Fruit fly (Drosophila melanogaster) whole organism, embryonic: ENCODE measurements around the gene CG4972.
A peak's percentile ranks its signal among the peaks of the same experiment; 100 is the strongest.

Source experiments
- B-H1 ChIP-seq: fragments of 200-800 bp; sonication (Bioruptor generic); IDR thresholded peaks from 3 replicates; pipeline ENCODE4 v1.3.6; 2022; ENCODE audit warnings: missing biosample characterization, missing genetic modification characterization
- CG10267 ChIP-seq: fragments of 200-800 bp; sonication (Bioruptor generic); optimal IDR thresholded peaks from 2 replicates; lab custom pipeline; 2018; ENCODE audit warnings: missing biosample characterization, mild to moderate bottlenecking, missing genetic modification characterization, moderate library complexity
- CG10431 ChIP-seq: fragments of 200-800 bp; sonication (Bioruptor generic); optimal IDR thresholded peaks from 3 replicates; lab custom pipeline; 2018; ENCODE audit warnings: missing biosample characterization, mild to moderate bottlenecking, missing genetic modification characterization
- CG10654 ChIP-seq: fragments of 200-800 bp; sonication (Bioruptor generic); optimal IDR thresholded peaks from 2 replicates; lab custom pipeline; 2016; ENCODE audit warnings: missing biosample characterization, missing genetic modification characterization
- CG10979 ChIP-seq: fragments of 200-800 bp; sonication (Bioruptor generic); optimal IDR thresholded peaks from 2 replicates; lab custom pipeline; 2018; ENCODE audit warnings: missing biosample characterization, mild to moderate bottlenecking, missing genetic modification characterization, moderate library complexity
- CG11247 ChIP-seq: fragments of 200-800 bp; sonication (Bioruptor generic); IDR thresholded peaks from 2 replicates; pipeline ENCODE4 v1.3.6; 2022; ENCODE audit warnings: missing biosample characterization, missing genetic modification characterization
- CG12391 ChIP-seq: fragments of 200-800 bp; sonication (Bioruptor generic); optimal IDR thresholded peaks from 3 replicates; lab custom pipeline; 2018; ENCODE audit warnings: missing biosample characterization, mild to moderate bottlenecking, missing genetic modification characterization, moderate library complexity
- CG13287 ChIP-seq: fragments of 200-800 bp; sonication (Bioruptor generic); IDR thresholded peaks from 2 replicates; pipeline ENCODE4 v1.3.6; 2022; ENCODE audit warnings: missing biosample characterization, missing genetic modification characterization; ENCODE audit not compliant: partially characterized antibody
- CG13894 ChIP-seq: fragments of 200-800 bp; sonication (Bioruptor generic); optimal IDR thresholded peaks from 3 replicates; lab custom pipeline; 2018; ENCODE audit warnings: missing biosample characterization, mild to moderate bottlenecking, missing genetic modification characterization, moderate library complexity
- CG15269 ChIP-seq: fragments of 200-800 bp; sonication (Bioruptor generic); optimal IDR thresholded peaks from 2 replicates; lab custom pipeline; 2018; ENCODE audit warnings: missing biosample characterization, mild to moderate bottlenecking, missing genetic modification characterization, moderate library complexity
- CG15601 ChIP-seq: fragments of 200-800 bp; sonication (Bioruptor generic); optimal IDR thresholded peaks from 3 replicates; lab custom pipeline; 2019; ENCODE audit warnings: missing biosample characterization, mild to moderate bottlenecking, missing genetic modification characterization, moderate library complexity
- CG17361 ChIP-seq: fragments of 200-800 bp; sonication (Bioruptor generic); IDR thresholded peaks from 3 replicates; pipeline ENCODE4 v1.3.6; 2022; ENCODE audit warnings: missing biosample characterization, missing genetic modification characterization
- CG2120 ChIP-seq: fragments of 200-800 bp; sonication (Bioruptor generic); optimal IDR thresholded peaks from 3 replicates; lab custom pipeline; 2016; ENCODE audit warnings: missing biosample characterization, missing genetic modification characterization
- CG2678 ChIP-seq: fragments of 200-800 bp; sonication (Bioruptor generic); optimal IDR thresholded peaks from 3 replicates; lab custom pipeline; 2019; ENCODE audit warnings: missing biosample characterization, mild to moderate bottlenecking, missing genetic modification characterization, moderate library complexity
- CG3847 ChIP-seq: fragments of 200-800 bp; sonication (Bioruptor generic); IDR thresholded peaks from 2 replicates; pipeline ENCODE4 v1.3.6; 2022; ENCODE audit warnings: missing biosample characterization, missing genetic modification characterization
- CG4617 ChIP-seq: fragments of 200-800 bp; sonication (Bioruptor generic); optimal IDR thresholded peaks from 3 replicates; lab custom pipeline; 2016; ENCODE audit warnings: missing biosample characterization, missing genetic modification characterization, borderline replicate concordance
- CG6791 ChIP-seq: fragments of 200-800 bp; sonication (Bioruptor generic); IDR thresholded peaks from 3 replicates; pipeline ENCODE4 v1.3.6; 2022; ENCODE audit warnings: missing biosample characterization, missing genetic modification characterization; ENCODE audit not compliant: partially characterized antibody
- CG7928 ChIP-seq: fragments of 200-800 bp; sonication (Bioruptor generic); optimal IDR thresholded peaks from 2 replicates; lab custom pipeline; 2017; ENCODE audit warnings: missing biosample characterization, mild to moderate bottlenecking, missing genetic modification characterization
- CG7987 ChIP-seq: fragments of 200-800 bp; sonication (Bioruptor generic); optimal IDR thresholded peaks from 2 replicates; lab custom pipeline; 2018; ENCODE audit warnings: missing biosample characterization, mild to moderate bottlenecking, missing genetic modification characterization, moderate library complexity
- CG8290 ChIP-seq, 3 experiments: fragments of 200-800 bp; sonication (Bioruptor generic); optimal IDR thresholded peaks; 2 replicates each; lab custom pipeline; 2016 to 2019; ENCODE audit warnings: missing biosample characterization in 3 of 3, missing genetic modification characterization in 3 of 3, mild to moderate bottlenecking in 2 of 3, moderate library complexity in 1 of 3
- Chrac-16 ChIP-seq: fragments of 200-800 bp; sonication (Bioruptor generic); optimal IDR thresholded peaks from 3 replicates; lab custom pipeline; 2016; ENCODE audit warnings: missing biosample characterization, missing genetic modification characterization
- CoRest ChIP-seq: fragments of 200-800 bp; sonication (Bioruptor generic); optimal IDR thresholded peaks from 3 replicates; lab custom pipeline; 2018; ENCODE audit warnings: missing biosample characterization, mild to moderate bottlenecking, missing genetic modification characterization, moderate library complexity
- Dref ChIP-seq: fragments of 200-800 bp; sonication (Bioruptor generic); IDR thresholded peaks from 2 replicates; pipeline ENCODE4 v1.3.6; 2022; ENCODE audit warnings: missing biosample characterization, missing genetic modification characterization
- Drgx ChIP-seq: fragments of 200-800 bp; sonication (Bioruptor generic); IDR thresholded peaks from 2 replicates; pipeline ENCODE4 v1.3.6; 2022; ENCODE audit warnings: missing biosample characterization, missing genetic modification characterization
- Eip74EF ChIP-seq, 2 experiments: fragments of 200-800 bp in 1 of 2; fragments of >200 bp in 1 of 2; sonication (Bioruptor generic) in 1 of 2; optimal IDR thresholded peaks; 2 replicates each; lab custom pipeline; 2017 to 2019; ENCODE audit warnings: missing biosample characterization in 2 of 2, missing genetic modification characterization in 2 of 2, mild to moderate bottlenecking in 1 of 2, moderate library complexity in 1 of 2
- Fer1 ChIP-seq: fragments of 200-800 bp; sonication (Bioruptor generic); optimal IDR thresholded peaks from 2 replicates; lab custom pipeline; 2017; ENCODE audit warnings: missing biosample characterization, mild to moderate bottlenecking, missing genetic modification characterization
- Gsc ChIP-seq: fragments of 200-800 bp; sonication (Bioruptor generic); IDR thresholded peaks from 2 replicates; pipeline ENCODE4 v1.3.6; 2022; ENCODE audit warnings: missing biosample characterization, missing genetic modification characterization
- HmgZ ChIP-seq: fragments of 200-800 bp; sonication (Bioruptor generic); optimal IDR thresholded peaks from 2 replicates; lab custom pipeline; 2018; ENCODE audit warnings: missing biosample characterization, mild to moderate bottlenecking, missing genetic modification characterization
- Hr39 ChIP-seq: fragments of >200 bp; optimal IDR thresholded peaks from 2 replicates; lab custom pipeline; 2017
- Hr51 ChIP-seq, 2 experiments: fragments of 200-800 bp; sonication (Bioruptor generic); optimal IDR thresholded peaks; 2 replicates in 1 of 2; 3 replicates in 1 of 2; lab custom pipeline; 2016 to 2018; ENCODE audit warnings: missing biosample characterization in 2 of 2, missing genetic modification characterization in 2 of 2, mild to moderate bottlenecking in 1 of 2, moderate library complexity in 1 of 2
- Kr ChIP-seq: fragments of 200-800 bp; sonication (Bioruptor generic); optimal IDR thresholded peaks from 2 replicates; lab custom pipeline; 2017; ENCODE audit warnings: missing biosample characterization, mild to moderate bottlenecking, missing genetic modification characterization
- MBD-R2 ChIP-seq: fragments of 200-800 bp; sonication (Bioruptor generic); IDR thresholded peaks from 2 replicates; pipeline ENCODE4 v1.3.6; 2022; ENCODE audit warnings: missing biosample characterization, missing genetic modification characterization
- MESR4 ChIP-seq: fragments of 200-800 bp; sonication (Bioruptor generic); optimal IDR thresholded peaks from 2 replicates; lab custom pipeline; 2018; ENCODE audit warnings: missing biosample characterization, mild to moderate bottlenecking, missing genetic modification characterization, moderate library complexity
- Scr ChIP-seq: fragments of 200-800 bp; sonication (Bioruptor generic); IDR thresholded peaks from 2 replicates; pipeline ENCODE4 v1.3.6; 2022; ENCODE audit warnings: missing biosample characterization, missing genetic modification characterization; ENCODE audit not compliant: partially characterized antibody
- Sry-δ ChIP-seq: fragments of 200-800 bp; sonication (Bioruptor generic); optimal IDR thresholded peaks from 2 replicates; lab custom pipeline; 2016; ENCODE audit warnings: missing biosample characterization, missing genetic modification characterization
- bbx ChIP-seq: fragments of 200-800 bp; sonication (Bioruptor generic); IDR thresholded peaks from 2 replicates; pipeline ENCODE4 v1.3.6; 2022; ENCODE audit warnings: missing biosample characterization, missing genetic modification characterization; ENCODE audit not compliant: partially characterized antibody
- chinmo ChIP-seq: fragments of 200-800 bp; sonication (Bioruptor generic); IDR thresholded peaks from 4 replicates; pipeline ENCODE4 v1.3.6; 2022; ENCODE audit warnings: missing biosample characterization, missing genetic modification characterization; ENCODE audit not compliant: partially characterized antibody
- chn ChIP-seq: fragments of 200-800 bp; sonication (Bioruptor generic); optimal IDR thresholded peaks from 2 replicates; lab custom pipeline; 2016; ENCODE audit warnings: missing biosample characterization, missing genetic modification characterization
- grau ChIP-seq: fragments of 200-800 bp; optimal IDR thresholded peaks from 3 replicates; lab custom pipeline; 2019; ENCODE audit warnings: missing biosample characterization, mild to moderate bottlenecking, missing genetic modification characterization, moderate library complexity
- hb ChIP-seq: fragments of 200-800 bp; sonication (Bioruptor generic); IDR thresholded peaks from 3 replicates; pipeline ENCODE4 v1.3.6; 2022; ENCODE audit warnings: missing biosample characterization, missing genetic modification characterization; ENCODE audit not compliant: partially characterized antibody
- maf-S ChIP-seq: fragments of 200-800 bp; sonication (Bioruptor generic); optimal IDR thresholded peaks from 2 replicates; lab custom pipeline; 2016; ENCODE audit warnings: missing biosample characterization, missing genetic modification characterization
- mam ChIP-seq: fragments of 200-800 bp; sonication (Bioruptor generic); optimal IDR thresholded peaks from 3 replicates; lab custom pipeline; 2016; ENCODE audit warnings: missing biosample characterization, missing genetic modification characterization
- mld ChIP-seq: fragments of 200-800 bp; sonication (Bioruptor generic); IDR thresholded peaks from 3 replicates; pipeline ENCODE4 v1.3.6; 2022; ENCODE audit warnings: missing biosample characterization, missing genetic modification characterization; ENCODE audit not compliant: partially characterized antibody
- oc ChIP-seq: fragments of 200-800 bp; sonication (Bioruptor generic); optimal IDR thresholded peaks from 2 replicates; lab custom pipeline; 2018; ENCODE audit warnings: missing biosample characterization, mild to moderate bottlenecking, missing genetic modification characterization, moderate library complexity
- onecut ChIP-seq: fragments of 200-800 bp; sonication (Bioruptor generic); IDR thresholded peaks from 2 replicates; pipeline ENCODE4 v1.3.6; 2022; ENCODE audit warnings: missing biosample characterization, missing genetic modification characterization
- otp ChIP-seq: fragments of 200-800 bp; sonication (Bioruptor generic); IDR thresholded peaks from 3 replicates; pipeline ENCODE4, ENCODE4 v1.3.6; 2022; ENCODE audit warnings: missing biosample characterization, missing genetic modification characterization
- slp2 ChIP-seq: fragments of 200-800 bp; sonication (Bioruptor generic); optimal IDR thresholded peaks from 2 replicates; lab custom pipeline; 2016; ENCODE audit warnings: missing biosample characterization, missing genetic modification characterization
- stwl ChIP-seq: fragments of 200-800 bp; sonication (Bioruptor generic); optimal IDR thresholded peaks from 3 replicates; lab custom pipeline; 2018; ENCODE audit warnings: missing biosample characterization, mild to moderate bottlenecking, missing genetic modification characterization, moderate library complexity
- sug ChIP-seq: fragments of 200-800 bp; optimal IDR thresholded peaks from 2 replicates; lab custom pipeline; 2019; ENCODE audit warnings: missing biosample characterization, mild to moderate bottlenecking, missing genetic modification characterization, moderate library complexity

The CG4972 gene

dm6 chr2L:10303786-10304185 lies 10.8 kb upstream of the CG4972 start, which contains the start of gene nmd:
Gene nmd, minus strand, starts transcription at chr2L:10303947.
- TF ChIP-seq CG7987 (GFP tag; lab: Kevin White, UChicago) (peak; percentile 17), Hr51 (GFP tag; optimal IDR thresholded peaks at IDR 0.05; lab: Kevin White, UChicago) (peak in 1 of 2 experiments; percentile 24), MESR4 (GFP tag; lab: Kevin White, UChicago) (peak; percentile 77), sug (tag; lab: Kevin White, UChicago) (peak; percentile 17), CG2678 (tag; lab: Kevin White, UChicago) (peak; percentile 6), Drgx (GFP tag; lab: Robert Waterston, UW) (no peak), stwl (tag; lab: Kevin White, UChicago) (peak; percentile 90), CG8290 (GFP tag; optimal IDR thresholded peaks at IDR 0.05; lab: Kevin White, UChicago) (peak; percentile 73), CG8290 (tag; optimal IDR thresholded peaks at IDR 0.05; lab: Kevin White, UChicago) (peak in 1 of 2 experiments; percentile 22), slp2 (GFP tag; lab: Kevin White, UChicago) (no peak), CG11247 (GFP tag; lab: Robert Waterston, UW) (no peak), Sry-δ (peak; percentile 47), CG12391 (tag; lab: Kevin White, UChicago) (peak; percentile 46), CG17361 (GFP tag; lab: Robert Waterston, UW) (0 out of 3 replicates have a peak, but pooled peaks have one; percentile 24), chinmo (peak; percentile 74; the same call in 1 of the 4 replicates), bbx (peak; percentile 38; the same call in 1 of the 2 replicates), chn (GFP tag; lab: Kevin White, UChicago) (no peak), onecut (GFP tag; lab: Robert Waterston, UW) (peak; percentile 32; the same call in 1 of the 2 replicates), CoRest (peak; percentile 24), maf-S (peak; percentile 9), otp (GFP tag; lab: Robert Waterston, UW) (no peak), Scr (GFP tag; lab: Robert Waterston, UW) (peak; percentile 19; the same call in 1 of the 2 replicates), mam (peak; percentile 19), Dref (GFP tag; lab: Robert Waterston, UW) (peak; percentile 59), CG4617 (GFP tag; lab: Kevin White, UChicago) (peak; percentile 70), hb (no peak), CG10431 (GFP tag; lab: Kevin White, UChicago) (peak; percentile 91), Eip74EF (GFP tag; optimal IDR thresholded peaks at IDR 0.05; lab: Kevin White, UChicago) (no peak), Kr (GFP tag; lab: Kevin White, UChicago) (no peak), CG7928 (no peak), B-H1 (GFP tag; lab: Robert Waterston, UW) (no peak), Fer1 (GFP tag; lab: Kevin White, UChicago) (peak; percentile 50), MBD-R2 (GFP tag; lab: Robert Waterston, UW) (peak; percentile 89), HmgZ (peak; percentile 19), Hr39 (lab: Kevin White, UChicago) (no peak), CG10267 (tag; lab: Kevin White, UChicago) (peak; percentile 14), CG15269 (tag; lab: Kevin White, UChicago) (peak; percentile 6), Gsc (GFP tag; lab: Robert Waterston, UW) (no peak), CG10979 (tag; lab: Kevin White, UChicago) (peak; percentile 7), Chrac-16 (GFP tag; lab: Kevin White, UChicago) (peak; percentile 12), CG13894 (tag; lab: Kevin White, UChicago) (peak; percentile 26), CG2120 (GFP tag; lab: Kevin White, UChicago) (peak; percentile 33), CG6791 (0 out of 3 replicates have a peak, but pooled peaks have one; percentile 22), mld (GFP tag; lab: Robert Waterston, UW) (no peak), CG15601 (tag; lab: Kevin White, UChicago) (peak; percentile 23), oc (tag; lab: Kevin White, UChicago) (no peak), CG3847 (GFP tag; lab: Robert Waterston, UW) (peak; percentile 72), grau (peak; percentile 6), CG10654 (GFP tag; lab: Kevin White, UChicago) (peak; percentile 3), CG13287 (peak; percentile 53)
